Worm (Caenorhabditis elegans): ENCODE results near the gene T25B9.6.

DNA sequence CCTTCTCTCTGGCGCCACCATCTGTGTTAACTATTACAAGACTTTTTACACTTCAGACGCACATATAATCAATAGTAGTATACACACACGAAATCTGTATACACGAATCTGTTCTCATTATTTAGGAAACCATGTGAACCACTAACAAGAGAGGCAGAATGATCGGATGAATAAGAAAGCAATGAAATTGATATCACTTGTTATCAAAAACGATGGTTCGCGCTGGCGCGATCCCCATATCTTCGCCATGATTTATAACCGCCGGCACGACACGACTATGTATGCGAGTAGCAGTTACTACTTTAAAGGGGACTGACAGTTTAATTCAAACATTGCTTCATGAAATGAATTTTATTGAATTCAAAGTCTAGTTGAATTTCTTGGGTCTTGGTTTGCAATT lies 23.4 kb downstream of the T25B9.6 start:
- no peak for TF ChIP-seq pes-1 (GFP tag; IDR thresholded peaks at IDR 0.05)
- no peak for TF ChIP-seq ama-1 (optimal IDR thresholded peaks at IDR 0.05)
